Fruit fly (Drosophila melanogaster) whole organism, embryonic: Measurements from ENCODE around the gene Spn38F.

Experiments
- Awh ChIP-seq: fragments of 200-800 bp; sonication (Bioruptor generic); IDR thresholded peaks from 2 replicates; pipeline ENCODE4, ENCODE4 v1.3.6; 2022; ENCODE audit warnings: missing biosample characterization, missing genetic modification characterization
- BtbVII ChIP-seq: fragments of 200-800 bp; sonication (Bioruptor generic); optimal IDR thresholded peaks from 3 replicates; lab custom pipeline; 2017; ENCODE audit warnings: missing biosample characterization, mild to moderate bottlenecking, missing genetic modification characterization
- CG10147 ChIP-seq: fragments of 200-800 bp; sonication (Bioruptor generic); optimal IDR thresholded peaks from 2 replicates; lab custom pipeline; 2019; ENCODE audit warnings: missing biosample characterization, mild to moderate bottlenecking, missing genetic modification characterization, moderate library complexity
- CG10267 ChIP-seq: fragments of 200-800 bp; sonication (Bioruptor generic); optimal IDR thresholded peaks from 2 replicates; lab custom pipeline; 2018; ENCODE audit warnings: missing biosample characterization, mild to moderate bottlenecking, missing genetic modification characterization, moderate library complexity
- CG10654 ChIP-seq: fragments of 200-800 bp; sonication (Bioruptor generic); optimal IDR thresholded peaks from 2 replicates; lab custom pipeline; 2016; ENCODE audit warnings: missing biosample characterization, missing genetic modification characterization
- CG1233 ChIP-seq: fragments of 200-800 bp; sonication (Bioruptor generic); optimal IDR thresholded peaks from 4 replicates; lab custom pipeline; 2018; ENCODE audit warnings: missing biosample characterization, mild to moderate bottlenecking, missing genetic modification characterization
- CG13296 ChIP-seq: fragments of 200-800 bp; sonication (Bioruptor generic); optimal IDR thresholded peaks from 3 replicates; lab custom pipeline; 2018; ENCODE audit warnings: missing biosample characterization, mild to moderate bottlenecking, missing genetic modification characterization
- CG13624 ChIP-seq: fragments of 200-800 bp; sonication (Bioruptor generic); optimal IDR thresholded peaks from 2 replicates; lab custom pipeline; 2016; ENCODE audit warnings: missing biosample characterization, missing genetic modification characterization
- CG14710 ChIP-seq: fragments of 200-800 bp; sonication (Bioruptor generic); optimal IDR thresholded peaks from 3 replicates; lab custom pipeline; 2019; ENCODE audit warnings: missing biosample characterization, mild to moderate bottlenecking, missing genetic modification characterization, moderate library complexity
- CG14860 ChIP-seq: fragments of 200-800 bp; sonication (Bioruptor generic); IDR thresholded peaks from 3 replicates; pipeline ENCODE4 v1.3.6; 2022; ENCODE audit warnings: missing biosample characterization, missing genetic modification characterization; ENCODE audit not compliant: partially characterized antibody
- CG15696 ChIP-seq: fragments of 200-800 bp; sonication (Bioruptor generic); optimal IDR thresholded peaks from 2 replicates; lab custom pipeline; 2019; ENCODE audit warnings: missing biosample characterization, mild to moderate bottlenecking, missing genetic modification characterization, moderate library complexity
- CG17186 ChIP-seq: fragments of 200-800 bp; sonication (Bioruptor generic); optimal IDR thresholded peaks from 3 replicates; lab custom pipeline; 2017; ENCODE audit warnings: missing biosample characterization, missing genetic modification reagents, missing genetic modification characterization
- CG8089 ChIP-seq: fragments of 200-800 bp; sonication (Bioruptor generic); optimal IDR thresholded peaks from 3 replicates; lab custom pipeline; 2016; ENCODE audit warnings: missing biosample characterization, missing genetic modification characterization
- CG8388 ChIP-seq: fragments of 200-800 bp; sonication (Bioruptor generic); optimal IDR thresholded peaks from 2 replicates; lab custom pipeline; 2019; ENCODE audit warnings: missing biosample characterization, mild to moderate bottlenecking, missing genetic modification characterization, moderate library complexity
- Camta ChIP-seq: fragments of 200-800 bp; sonication (Bioruptor generic); optimal IDR thresholded peaks from 2 replicates; lab custom pipeline; 2016; ENCODE audit warnings: missing biosample characterization, missing genetic modification characterization
- D19A ChIP-seq: fragments of 200-800 bp; optimal IDR thresholded peaks from 3 replicates; lab custom pipeline; 2019; ENCODE audit warnings: missing biosample characterization, mild to moderate bottlenecking, missing genetic modification characterization, moderate library complexity
- Dad ChIP-seq: fragments of 200-800 bp; sonication (Bioruptor generic); optimal IDR thresholded peaks from 3 replicates; lab custom pipeline; 2016; ENCODE audit warnings: missing biosample characterization, missing genetic modification characterization
- Ets97D ChIP-seq: fragments of 200-800 bp; sonication (Bioruptor generic); optimal IDR thresholded peaks from 3 replicates; lab custom pipeline; 2016; ENCODE audit warnings: missing biosample characterization, missing genetic modification characterization
- Fer1 ChIP-seq: fragments of 200-800 bp; sonication (Bioruptor generic); optimal IDR thresholded peaks from 2 replicates; lab custom pipeline; 2017; ENCODE audit warnings: missing biosample characterization, mild to moderate bottlenecking, missing genetic modification characterization
- HHEX ChIP-seq: fragments of 200-800 bp; sonication (Bioruptor generic); optimal IDR thresholded peaks from 3 replicates; lab custom pipeline; 2017; ENCODE audit warnings: missing biosample characterization, mild to moderate bottlenecking, missing genetic modification characterization, missing genetic modification reagents
- HmgZ ChIP-seq: fragments of 200-800 bp; sonication (Bioruptor generic); optimal IDR thresholded peaks from 2 replicates; lab custom pipeline; 2018; ENCODE audit warnings: missing biosample characterization, mild to moderate bottlenecking, missing genetic modification characterization
- Hmr ChIP-seq: fragments of 200-800 bp; sonication (Bioruptor generic); optimal IDR thresholded peaks from 3 replicates; lab custom pipeline; 2017; ENCODE audit warnings: mild to moderate bottlenecking, missing biosample characterization, missing genetic modification reagents, missing genetic modification characterization
- PHDP ChIP-seq: fragments of 200-800 bp; sonication (Bioruptor generic); optimal IDR thresholded peaks from 3 replicates; lab custom pipeline; 2018; ENCODE audit warnings: missing biosample characterization, mild to moderate bottlenecking, missing genetic modification characterization, moderate library complexity
- Sin3A ChIP-seq: fragments of >200 bp; optimal IDR thresholded peaks from 2 replicates; lab custom pipeline; 2018
- Six4 ChIP-seq: fragments of 200-800 bp; sonication (Bioruptor generic); optimal IDR thresholded peaks from 2 replicates; lab custom pipeline; 2016; ENCODE audit warnings: missing biosample characterization, missing genetic modification characterization
- Sry-δ ChIP-seq: fragments of 200-800 bp; sonication (Bioruptor generic); optimal IDR thresholded peaks from 2 replicates; lab custom pipeline; 2016; ENCODE audit warnings: missing biosample characterization, missing genetic modification characterization
- abd-A ChIP-seq: fragments of 200-800 bp; sonication (Bioruptor generic); optimal IDR thresholded peaks from 3 replicates; lab custom pipeline; 2019; ENCODE audit warnings: missing biosample characterization, mild to moderate bottlenecking, missing genetic modification characterization, moderate library complexity
- amos ChIP-seq: fragments of 200-800 bp; sonication (Bioruptor generic); IDR thresholded peaks from 2 replicates; pipeline ENCODE4 v1.3.6; 2022; ENCODE audit warnings: missing biosample characterization, missing genetic modification characterization; ENCODE audit not compliant: partially characterized antibody
- ap ChIP-seq: fragments of 200-800 bp; sonication (Bioruptor generic); IDR thresholded peaks from 2 replicates; pipeline ENCODE4 v1.3.6; 2022; ENCODE audit warnings: missing biosample characterization, missing genetic modification characterization
- ase ChIP-seq: fragments of 200-800 bp; sonication (Bioruptor generic); IDR thresholded peaks from 3 replicates; pipeline ENCODE4 v1.3.6; 2022; ENCODE audit warnings: missing biosample characterization, missing genetic modification characterization
- ash1 ChIP-seq: fragments of 200-800 bp; sonication (Bioruptor generic); optimal IDR thresholded peaks from 2 replicates; lab custom pipeline; 2018; ENCODE audit warnings: missing biosample characterization, mild to moderate bottlenecking, missing genetic modification characterization
- cad ChIP-seq: fragments of >200 bp; optimal IDR thresholded peaks from 2 replicates; lab custom pipeline; 2017; ENCODE audit warnings: missing biosample characterization, missing genetic modification characterization
- chif ChIP-seq, 2 experiments: fragments of 200-800 bp; sonication (Bioruptor generic); optimal IDR thresholded peaks; 3 replicates each; lab custom pipeline; 2016; ENCODE audit warnings: missing biosample characterization in 2 of 2, missing genetic modification characterization in 2 of 2
- dmrt11E ChIP-seq: fragments of 200-800 bp; sonication (Bioruptor generic); optimal IDR thresholded peaks from 3 replicates; lab custom pipeline; 2018; ENCODE audit warnings: missing biosample characterization, mild to moderate bottlenecking, missing genetic modification characterization, moderate library complexity
- ems ChIP-seq: fragments of 200-800 bp; sonication (Bioruptor generic); optimal IDR thresholded peaks from 3 replicates; lab custom pipeline; 2016; ENCODE audit warnings: missing biosample characterization, missing genetic modification characterization
- fd3F ChIP-seq: fragments of 200-800 bp; sonication (Bioruptor generic); optimal IDR thresholded peaks from 2 replicates; lab custom pipeline; 2018; ENCODE audit warnings: missing biosample characterization, mild to moderate bottlenecking, missing genetic modification characterization, moderate library complexity
- gce ChIP-seq: fragments of 200-800 bp; sonication (Bioruptor generic); IDR thresholded peaks from 3 replicates; pipeline ENCODE4 v1.3.6; 2022; ENCODE audit warnings: missing biosample characterization, missing genetic modification characterization
- ham ChIP-seq: fragments of 200-800 bp; sonication (Bioruptor generic); IDR thresholded peaks from 2 replicates; pipeline ENCODE4 v1.3.6; 2022; ENCODE audit warnings: missing biosample characterization, missing genetic modification characterization
- her ChIP-seq: fragments of 200-800 bp; sonication (Bioruptor generic); optimal IDR thresholded peaks from 2 replicates; lab custom pipeline; 2016; ENCODE audit warnings: missing biosample characterization, missing genetic modification characterization
- inv ChIP-seq: fragments of 200-800 bp; sonication (Bioruptor generic); IDR thresholded peaks from 2 replicates; pipeline ENCODE4 v1.3.6; 2022; ENCODE audit warnings: missing biosample characterization, missing genetic modification characterization; ENCODE audit not compliant: partially characterized antibody
- knrl ChIP-seq: fragments of 200-800 bp; sonication (Bioruptor generic); IDR thresholded peaks from 3 replicates; pipeline ENCODE4 v1.3.6; 2022; ENCODE audit warnings: missing biosample characterization, missing genetic modification characterization; ENCODE audit not compliant: partially characterized antibody
- lilli ChIP-seq: fragments of 200-800 bp; sonication (Bioruptor generic); optimal IDR thresholded peaks from 3 replicates; lab custom pipeline; 2016; ENCODE audit warnings: missing biosample characterization, missing genetic modification characterization
- p53 ChIP-seq: fragments of 200-800 bp; sonication (Bioruptor generic); optimal IDR thresholded peaks from 2 replicates; lab custom pipeline; 2016; ENCODE audit warnings: missing biosample characterization, missing genetic modification characterization
- psq ChIP-seq: fragments of 200-800 bp; sonication (Bioruptor generic); optimal IDR thresholded peaks from 2 replicates; lab custom pipeline; 2017; ENCODE audit warnings: missing biosample characterization, missing genetic modification characterization
- row ChIP-seq: fragments of 200-800 bp; sonication (Bioruptor generic); IDR thresholded peaks from 3 replicates; pipeline ENCODE4 v1.3.6; 2022; ENCODE audit warnings: missing biosample characterization, missing genetic modification characterization
- sr ChIP-seq: fragments of 200-800 bp; sonication (Bioruptor generic); IDR thresholded peaks from 3 replicates; pipeline ENCODE4 v1.3.6; 2022; ENCODE audit warnings: missing biosample characterization, missing genetic modification characterization
- stwl ChIP-seq: fragments of 200-800 bp; sonication (Bioruptor generic); optimal IDR thresholded peaks from 3 replicates; lab custom pipeline; 2018; ENCODE audit warnings: missing biosample characterization, mild to moderate bottlenecking, missing genetic modification characterization, moderate library complexity
- tgo ChIP-seq: fragments of 200-800 bp; sonication (Bioruptor generic); IDR thresholded peaks from 3 replicates; pipeline ENCODE4 v1.3.6; 2022; ENCODE audit warnings: missing biosample characterization, missing genetic modification characterization
- tll ChIP-seq, 2 experiments: fragments of 200-800 bp in 1 of 2; fragments of >200 bp in 1 of 2; sonication (Bioruptor generic) in 1 of 2; optimal IDR thresholded peaks; 2 replicates each; lab custom pipeline; 2017 to 2019; ENCODE audit warnings: missing biosample characterization in 2 of 2, missing genetic modification characterization in 2 of 2, mild to moderate bottlenecking in 1 of 2, moderate library complexity in 1 of 2
- unc-4 ChIP-seq: fragments of 200-800 bp; sonication (Bioruptor generic); IDR thresholded peaks from 2 replicates; pipeline ENCODE4 v1.3.6; 2022; ENCODE audit warnings: missing biosample characterization, missing genetic modification characterization; ENCODE audit not compliant: partially characterized antibody
- wek ChIP-seq: fragments of 200-800 bp; sonication (Bioruptor generic); optimal IDR thresholded peaks from 3 replicates; lab custom pipeline; 2018; ENCODE audit warnings: missing biosample characterization, mild to moderate bottlenecking, missing genetic modification characterization, moderate library complexity

Spn38F gene

dm6 chr2L:20797515-20797847 lies 40.3 kb downstream of the Spn38F start, which contains the start of gene CG9328 (continued):
- TF ChIP-seq Sry-δ (GFP tag; lab: Kevin White, UChicago) (peak; percentile 30), tll (GFP tag; optimal IDR thresholded peaks at IDR 0.05; lab: Kevin White, UChicago) (no peak), Sin3A (lab: Kevin White, UChicago) (no peak), ems (GFP tag; lab: Kevin White, UChicago) (no peak), p53 (GFP tag; lab: Kevin White, UChicago) (no peak), ham (GFP tag; lab: Robert Waterston, UW) (no peak), inv (GFP tag; lab: Robert Waterston, UW) (no peak), ase (GFP tag; lab: Robert Waterston, UW) (no peak), tgo (GFP tag; lab: Robert Waterston, UW) (no peak), CG8089 (GFP tag; lab: Kevin White, UChicago) (peak; percentile 3), HHEX (GFP tag; lab: Kevin White, UChicago) (no peak), HmgZ (peak; percentile 38), Fer1 (GFP tag; lab: Kevin White, UChicago) (peak; percentile 35), CG14860 (GFP tag; lab: Robert Waterston, UW) (0 out of 3 replicates have a peak, but pooled peaks have one; percentile 34), CG10267 (peak; percentile 49), dmrt11E (tag; lab: Kevin White, UChicago) (peak; percentile 24), wek (GFP tag; lab: Kevin White, UChicago) (peak; percentile 55), amos (GFP tag; lab: Robert Waterston, UW) (peak; percentile 65; the same call in 1 of the 2 replicates), Ets97D (GFP tag; lab: Kevin White, UChicago) (peak; percentile 59), stwl (tag; lab: Kevin White, UChicago) (peak; percentile 56), Awh (0 out of 2 replicates have a peak, but pooled peaks have one; percentile 6), ash1 (GFP tag; lab: Kevin White, UChicago) (peak; percentile 32), lilli (peak; percentile 61), ap (GFP tag; lab: Robert Waterston, UW) (no peak), knrl (GFP tag; lab: Robert Waterston, UW) (peak; percentile 40; the same call in 1 of the 3 replicates), Camta (GFP tag; lab: Kevin White, UChicago) (peak; percentile 39), cad (GFP tag; lab: Kevin White, UChicago) (no peak), fd3F (GFP tag; lab: Kevin White, UChicago) (no peak), unc-4 (0 out of 2 replicates have a peak, but pooled peaks have one; percentile 19), Dad (GFP tag; lab: Kevin White, UChicago) (no peak), CG15696 (tag; lab: Kevin White, UChicago) (no peak), psq (GFP tag; lab: Kevin White, UChicago) (peak; percentile 2), row (GFP tag; lab: Robert Waterston, UW) (peak; percentile 70; the same call in 1 of the 3 replicates), Six4 (peak; percentile 44), sr (no peak), CG8388 (GFP tag; lab: Kevin White, UChicago) (peak; percentile 29), CG14710 (tag; lab: Kevin White, UChicago) (peak; percentile 53), abd-A (tag; lab: Kevin White, UChicago) (peak; percentile 7), CG10654 (GFP tag; lab: Kevin White, UChicago) (no peak), PHDP (tag; lab: Kevin White, UChicago) (peak; percentile 59), BtbVII (no peak), gce (GFP tag; lab: Robert Waterston, UW) (no peak), D19A (tag; lab: Kevin White, UChicago) (peak; percentile 100), CG10147 (GFP tag; lab: Kevin White, UChicago) (no peak), her (peak; percentile 51), CG1233 (GFP tag; lab: Kevin White, UChicago) (no peak), CG13624 (GFP tag; lab: Kevin White, UChicago) (no peak), CG17186 (GFP tag; lab: Kevin White, UChicago) (no peak), Hmr (GFP tag; lab: Kevin White, UChicago) (peak; percentile 66), CG13296 (GFP tag; lab: Kevin White, UChicago) (no peak), chif (GFP tag; optimal IDR thresholded peaks at IDR 0.05; lab: Kevin White, UChicago) (no peak)
